Fruit fly (Drosophila melanogaster): ENCODE data around the gene CG13476.

DNA sequence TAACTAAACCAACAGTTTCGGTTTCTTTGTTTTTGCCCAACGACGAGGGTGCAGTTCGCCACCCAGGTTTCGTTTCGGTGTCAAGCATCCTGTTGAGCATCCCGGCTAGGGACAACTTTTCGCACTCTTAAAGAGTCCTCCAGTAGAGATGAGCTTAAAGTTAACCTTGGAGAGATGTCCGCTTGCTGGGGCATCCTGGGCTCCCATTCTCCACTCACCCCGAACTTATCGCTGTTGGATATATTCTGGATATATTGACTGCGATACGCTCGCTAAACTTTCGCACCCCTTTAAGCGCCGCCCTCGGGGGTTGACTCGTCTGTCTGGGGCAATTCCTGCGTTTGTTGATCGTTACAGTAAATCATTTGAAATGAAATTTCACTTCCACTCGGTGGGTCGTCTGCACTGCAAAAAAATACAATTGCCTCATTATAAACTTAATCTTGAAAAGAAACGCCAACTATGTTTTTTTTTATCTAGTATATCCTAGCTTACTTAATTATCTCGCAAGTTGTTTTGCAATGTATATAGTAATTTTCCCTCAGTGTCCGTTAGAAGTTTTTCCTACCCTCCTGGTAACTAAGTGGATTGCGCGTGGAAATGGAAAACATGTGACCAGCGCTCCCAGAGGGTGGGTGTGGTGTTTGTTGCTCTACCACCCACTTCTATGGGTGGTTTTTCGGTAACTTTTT, 43.6 kb upstream of the CG13476 start:
- TF ChIP-seq pan (optimal IDR thresholded peaks at IDR 0.05) (no peak), usp (GFP tag; optimal IDR thresholded peaks at IDR 0.05) (no peak), h (GFP tag; optimal IDR thresholded peaks at IDR 0.05) (peak; percentile 55), dsf (GFP tag; optimal IDR thresholded peaks at IDR 0.05; ENCODE audit: borderline replicate concordance) (no peak)
